Fruit fly (Drosophila melanogaster): ENCODE results near the gene CG15172.

dm6 chr2L:18981947-18982579 is 40.2 kb upstream of the CG15172 start:
- no peak for TF ChIP-seq wek (GFP tag; optimal IDR thresholded peaks at IDR 0.05)
- TF ChIP-seq HLH3B (GFP tag; IDR thresholded peaks at IDR 0.05) = no peak; the same call in 1 of the 2 replicates
- no peak for TF ChIP-seq CG11560 (tag; IDR thresholded peaks at IDR 0.05)
- peak; percentile 21 for TF ChIP-seq CG30403 (GFP tag; optimal IDR thresholded peaks at IDR 0.05)
- no peak for TF ChIP-seq zf30C (GFP tag; optimal IDR thresholded peaks at IDR 0.05)
